Fruit fly (Drosophila melanogaster): ENCODE data around the gene CG34308.

The CG34308 gene

dm6 chr3R:13051942-13052693 is 36.9 kb upstream of the CG34308 start, which contains the start of gene pic (continued):
- peak; percentile 87 for TF ChIP-seq CG13287 (GFP tag; IDR thresholded peaks at IDR 0.05; ENCODE audit: partially characterized antibody)
- peak; percentile 18 for TF ChIP-seq CG2120 (GFP tag; optimal IDR thresholded peaks at IDR 0.05)
- TF ChIP-seq sens (GFP tag) = peak; percentile 74
- TF ChIP-seq CG12659 (GFP tag; optimal IDR thresholded peaks at IDR 0.05) = peak; percentile 31
- peak; percentile 72 for TF ChIP-seq unc-4 (GFP tag; IDR thresholded peaks at IDR 0.05; ENCODE audit: partially characterized antibody)
- TF ChIP-seq usp (GFP tag; optimal IDR thresholded peaks at IDR 0.05) = no peak
- peak; percentile 56 for TF ChIP-seq phol (tag; optimal IDR thresholded peaks at IDR 0.05)
- peak; percentile 84 for TF ChIP-seq CG14860 (GFP tag; IDR thresholded peaks at IDR 0.05; ENCODE audit: partially characterized antibody)
- TF ChIP-seq CG6683 (GFP tag; optimal IDR thresholded peaks at IDR 0.05) = no peak
- TF ChIP-seq sisA (GFP tag; IDR thresholded peaks at IDR 0.05) = no peak
- TF ChIP-seq nmo (GFP tag; optimal IDR thresholded peaks at IDR 0.05) = peak; percentile 58
- TF ChIP-seq CG2712 (tag; optimal IDR thresholded peaks at IDR 0.05) = peak; percentile 28
- TF ChIP-seq CG3847 (GFP tag; IDR thresholded peaks at IDR 0.05) = peak; percentile 25; the same call in 1 of the 2 replicates
- 0 out of 3 replicates have a peak, but pooled peaks have one; percentile 12 for TF ChIP-seq mld (GFP tag; IDR thresholded peaks at IDR 0.05; ENCODE audit: partially characterized antibody)
- no peak for TF ChIP-seq her (GFP tag; optimal IDR thresholded peaks at IDR 0.05)
- TF ChIP-seq CG4730 (GFP tag; IDR thresholded peaks at IDR 0.05) = no peak
- TF ChIP-seq gfzf (GFP tag; optimal IDR thresholded peaks at IDR 0.05) = peak; percentile 90
- TF ChIP-seq HLH4C (GFP tag; IDR thresholded peaks at IDR 0.05; ENCODE audit: partially characterized antibody) = peak; percentile 79
- TF ChIP-seq chif (GFP tag; optimal IDR thresholded peaks at IDR 0.05) = no peak
- TF ChIP-seq stc (GFP tag; IDR thresholded peaks at IDR 0.05) = peak; percentile 56; the same call in 1 of the 2 replicates
- TF ChIP-seq Dll (GFP tag; IDR thresholded peaks at IDR 0.05; ENCODE audit: partially characterized antibody) = peak; percentile 89
- no peak for TF ChIP-seq D19A (tag; optimal IDR thresholded peaks at IDR 0.05)
- TF ChIP-seq Mad (GFP tag; optimal IDR thresholded peaks at IDR 0.05) = peak; percentile 22
- no peak for TF ChIP-seq lov (optimal IDR thresholded peaks at IDR 0.05)
- no peak for TF ChIP-seq lov (GFP tag; IDR thresholded peaks at IDR 0.05)
- TF ChIP-seq HLHmδ (GFP tag; optimal IDR thresholded peaks at IDR 0.05) = no peak
- TF ChIP-seq vnd (GFP tag; IDR thresholded peaks at IDR 0.05; ENCODE audit: partially characterized antibody) = peak; percentile 70
- TF ChIP-seq CG4360 (GFP tag; IDR thresholded peaks at IDR 0.05) = peak; percentile 21; the same call in 1 of the 2 replicates
- TF ChIP-seq sna (GFP tag; IDR thresholded peaks at IDR 0.05; ENCODE audit: partially characterized antibody) = peak; percentile 80
- TF ChIP-seq knrl (GFP tag; IDR thresholded peaks at IDR 0.05; ENCODE audit: partially characterized antibody) = peak; percentile 85
- peak; percentile 9; the same call in 1 of the 2 replicates for TF ChIP-seq CG31441 (GFP tag; IDR thresholded peaks at IDR 0.05)
- TF ChIP-seq Med (GFP tag) = peak; percentile 76
- no peak for TF ChIP-seq Dbx (GFP tag; IDR thresholded peaks at IDR 0.05)
- peak; percentile 27 for TF ChIP-seq CG30020 (tag; optimal IDR thresholded peaks at IDR 0.05)
- no peak for TF ChIP-seq CG15011 (GFP tag; optimal IDR thresholded peaks at IDR 0.05)
- TF ChIP-seq CG2129 (GFP tag; IDR thresholded peaks at IDR 0.05; ENCODE audit: partially characterized antibody) = peak; percentile 69
- TF ChIP-seq CG18476 (GFP tag; optimal IDR thresholded peaks at IDR 0.05) = no peak
- peak; percentile 21 for TF ChIP-seq jumu (GFP tag; optimal IDR thresholded peaks at IDR 0.05)
- peak; percentile 93 for TF ChIP-seq Sin3A (optimal IDR thresholded peaks at IDR 0.05)
- TF ChIP-seq MESR4 (GFP tag; optimal IDR thresholded peaks at IDR 0.05) = peak; percentile 78
- TF ChIP-seq Pdp1 (GFP tag; optimal IDR thresholded peaks at IDR 0.05) = peak in 1 of 2 experiments; percentile 89
- peak; percentile 55 for TF ChIP-seq YL-1 (GFP tag; optimal IDR thresholded peaks at IDR 0.05)
- peak; percentile 33; the same call in 1 of the 3 replicates for TF ChIP-seq zen2 (GFP tag; IDR thresholded peaks at IDR 0.05; ENCODE audit: partially characterized antibody)
- peak; percentile 79 for TF ChIP-seq trem (tag; optimal IDR thresholded peaks at IDR 0.05)
- TF ChIP-seq stwl (tag; optimal IDR thresholded peaks at IDR 0.05) = peak; percentile 58
- peak; percentile 72 for TF ChIP-seq CG6791 (GFP tag; IDR thresholded peaks at IDR 0.05; ENCODE audit: partially characterized antibody)
- TF ChIP-seq Ets97D (GFP tag; optimal IDR thresholded peaks at IDR 0.05) = peak; percentile 86
- peak; percentile 21; the same call in 1 of the 3 replicates for TF ChIP-seq hb (GFP tag; IDR thresholded peaks at IDR 0.05; ENCODE audit: partially characterized antibody)

Data from whole organism, embryonic.